Fruit fly (Drosophila melanogaster) ovary, adult (tissue): ENCODE data around the gene AGO2.

Source experiments
- CG17801 ChIP-seq: fragments of 200-800 bp; optimal IDR thresholded peaks from 2 replicates; lab custom pipeline; 2019; ENCODE audit warnings: missing biosample characterization, mild to moderate bottlenecking, missing genetic modification characterization, moderate library complexity; ENCODE audit not compliant: partially characterized antibody

The AGO2 gene

dm6 chr3L:15516956-15517355, 37.0 kb upstream of the AGO2 start, which contains the start of gene CG13454:
CG13454 (minus strand) TSS chr3L:15517056.
- no peak for TF ChIP-seq CG17801

dm6 chr3L:15517508-15517907, 36.4 kb upstream of the AGO2 start:
- TF ChIP-seq CG17801: no peak

DNA sequence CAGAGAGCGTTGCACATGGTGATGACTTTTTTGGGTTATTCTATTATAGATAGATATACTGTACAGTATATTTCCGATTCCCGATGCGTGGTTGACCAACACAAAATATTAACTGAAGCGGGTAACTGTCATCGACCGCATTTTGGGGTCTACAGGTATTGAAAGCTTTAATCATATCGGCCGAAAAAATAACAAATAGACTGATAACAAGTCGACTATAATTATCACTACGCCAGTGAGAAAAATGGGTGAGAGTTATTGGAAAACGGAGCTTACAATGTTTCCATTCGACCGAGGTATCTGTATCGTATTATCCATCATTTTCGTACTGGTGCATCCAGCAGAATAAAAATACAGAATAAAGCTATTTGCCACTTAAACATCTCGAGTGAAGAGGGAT, 35.6 kb upstream of the AGO2 start:
- TF ChIP-seq CG17801: no peak

DNA sequence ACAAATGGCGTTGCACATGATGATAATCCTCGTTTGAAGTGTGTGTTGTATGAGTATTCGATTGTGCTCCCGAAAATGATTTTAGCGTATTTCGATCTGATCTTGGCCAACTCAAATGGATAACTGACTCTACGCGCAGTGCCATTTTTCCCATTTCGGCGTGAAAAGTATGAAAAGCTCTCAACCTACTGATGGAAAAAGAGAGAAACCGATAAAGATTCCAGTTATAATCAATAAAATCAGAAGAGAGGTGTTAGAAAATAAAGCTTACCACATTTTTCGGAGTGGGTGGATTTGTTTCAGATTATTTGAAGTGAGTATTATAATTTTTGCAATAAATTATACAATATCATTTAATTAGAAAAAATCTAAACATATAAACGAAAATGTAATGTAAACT, 34.4 kb upstream of the AGO2 start, which contains the start of gene mex1:
mex1 (minus strand) TSS at position 101 of the 400 bp plus-strand sequence.
- TF ChIP-seq CG17801: no peak

dm6 chr3L:15519920-15520319, 34.0 kb upstream of the AGO2 start:
- TF ChIP-seq CG17801: no peak

DNA sequence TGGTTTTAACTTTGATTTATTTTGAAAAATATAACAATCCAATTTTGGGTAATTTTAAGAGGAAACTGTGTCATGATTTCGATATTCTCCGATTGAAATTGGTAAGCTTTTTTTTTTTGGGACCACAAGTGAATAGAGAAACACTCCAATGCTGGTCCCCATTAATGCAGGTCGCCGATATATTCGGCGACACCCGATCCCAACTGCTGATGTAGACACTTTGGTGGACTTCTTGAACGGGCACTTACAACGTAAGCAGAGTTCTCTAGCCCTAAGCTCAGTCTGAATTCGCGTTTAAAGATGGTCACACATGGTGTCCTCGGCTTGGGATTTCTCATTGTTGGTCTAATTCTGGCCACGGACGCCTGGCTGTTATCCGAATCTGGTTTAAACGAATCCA, 33.6 kb upstream of the AGO2 start, which contains the start of gene yellow-k:
yellow-k (plus strand) TSS at position 301 of the 400 bp plus-strand sequence.
- no peak for TF ChIP-seq CG17801

DNA sequence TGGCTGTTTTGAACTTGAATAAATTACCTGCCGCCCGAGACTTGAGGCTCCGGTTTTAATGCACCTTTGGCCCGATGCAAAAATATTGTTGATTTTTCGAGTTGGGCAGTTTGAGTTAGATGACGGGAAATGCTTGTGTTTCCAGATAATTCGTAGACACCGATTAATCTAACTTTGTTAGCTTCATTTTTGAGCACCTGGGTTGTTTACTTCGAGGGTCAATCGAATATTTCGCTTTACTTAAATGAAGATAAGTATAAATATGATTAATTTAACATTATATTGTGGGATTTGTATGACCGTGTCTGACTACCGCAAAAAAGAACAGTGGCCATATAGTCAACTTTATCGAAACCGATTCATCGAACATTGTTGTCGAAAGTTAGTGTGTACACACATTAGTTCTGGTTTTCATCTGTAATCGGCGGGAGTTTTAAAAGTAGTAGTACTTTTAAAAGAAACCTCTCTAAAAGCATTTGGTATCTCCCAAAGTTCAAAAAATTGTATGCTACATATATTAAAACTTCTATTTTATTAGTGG, 30.0 kb upstream of the AGO2 start, which contains the start of gene CG7945:
CG7945 (minus strand) TSS at position 332 of the 541 bp plus-strand sequence.
- peak; percentile 16 for TF ChIP-seq CG17801

DNA sequence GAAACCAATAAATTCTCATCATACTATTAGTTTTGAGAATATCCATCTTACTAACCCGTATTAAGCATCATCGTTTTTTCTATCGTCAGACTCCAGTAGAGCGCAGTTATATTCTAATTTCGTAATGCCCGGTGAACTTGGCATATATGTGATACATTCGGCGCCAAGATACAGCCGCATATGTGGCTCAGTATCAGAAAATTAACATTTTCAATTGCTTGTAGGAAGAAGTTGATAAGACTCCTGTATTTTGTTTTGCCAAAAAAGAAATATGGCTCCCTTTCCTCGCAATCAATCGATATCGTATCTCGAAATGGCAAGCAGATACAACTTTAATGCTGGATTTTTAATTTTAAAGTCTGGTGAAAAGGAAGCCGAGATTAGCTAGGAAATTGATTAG, 28.8 kb upstream of the AGO2 start, which contains the start of gene CG33986:
CG33986 (minus strand) TSS at position 101 of the 400 bp plus-strand sequence.
- TF ChIP-seq CG17801: no peak

- TF ChIP-seq CG17801: no peak
Measured at dm6 chr3L:15526712-15527111, 27.2 kb upstream of the AGO2 start, which contains the start of gene CG33985. CG33985 (minus strand) TSS chr3L:15526812.

DNA sequence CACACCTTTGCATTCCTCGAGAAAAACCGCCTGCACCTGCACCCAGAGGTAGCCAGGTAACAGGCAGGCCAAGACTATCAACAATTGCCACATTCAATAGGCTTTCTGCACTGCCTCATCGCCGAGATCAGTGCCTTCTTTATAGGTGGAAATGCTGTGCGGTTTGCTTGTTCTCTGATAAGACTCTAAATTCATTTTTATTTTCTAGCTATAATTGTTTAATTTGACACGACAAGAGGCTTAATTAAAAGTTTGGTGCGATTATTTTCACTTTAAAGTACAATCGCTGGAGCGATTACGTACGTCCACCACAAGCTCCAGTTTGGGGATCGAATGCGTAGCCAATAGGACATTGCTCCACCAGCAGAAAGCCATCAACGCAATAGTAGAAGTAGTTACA, 26.5 kb upstream of the AGO2 start, which contains the start of gene CG42729:
CG42729 (minus strand) TSS at position 101 of the 400 bp plus-strand sequence.
- no peak for TF ChIP-seq CG17801

- no peak for TF ChIP-seq CG17801
Measured at dm6 chr3L:15528096-15528495, 25.8 kb upstream of the AGO2 start, which contains the start of gene CG42728. CG42728 (minus strand) TSS chr3L:15528196.

dm6 chr3L:15529143-15529542, 24.8 kb upstream of the AGO2 start, which contains the start of gene obst-H:
obst-H (minus strand) TSS chr3L:15529243.
- TF ChIP-seq CG17801: no peak

- no peak for TF ChIP-seq CG17801
Measured at dm6 chr3L:15530071-15530470, 23.8 kb upstream of the AGO2 start.

dm6 chr3L:15530638-15531225, 23.2 kb upstream of the AGO2 start:
- no peak for TF ChIP-seq CG17801

dm6 chr3L:15531423-15532325, 22.2 kb upstream of the AGO2 start, which contains the start of gene CG43248:
CG43248 (minus strand) TSS chr3L:15531473.
- TF ChIP-seq CG17801: no peak

dm6 chr3L:15532368-15533030, 21.4 kb upstream of the AGO2 start:
- no peak for TF ChIP-seq CG17801
